Worm (Caenorhabditis elegans) whole organism, L2 larva: Measurements from ENCODE around the gene fbxc-24.
"Not testable (repeated sequence)": the region's sequence is repeated elsewhere in the genome, so short reads cannot be mapped to it uniquely, and the experiment has no call there.

Source experiments
- R02D3.7 ChIP-seq: fragments of 150-350 bp; optimal IDR thresholded peaks from 2 replicates; lab custom pipeline; 2014; ENCODE audit warnings: missing biosample characterization, missing genetic modification characterization
- alr-1 ChIP-seq: fragments of 150-350 bp; optimal IDR thresholded peaks from 2 replicates; lab custom pipeline; 2014; ENCODE audit warnings: missing biosample characterization, missing genetic modification characterization
- ama-1 ChIP-seq: fragments of 150-350 bp; optimal IDR thresholded peaks from 2 replicates; lab custom pipeline; 2018; ENCODE audit warnings: inconsistent platforms
- blmp-1 ChIP-seq: sonication (generic microtip); optimal IDR thresholded peaks from 2 replicates; lab custom pipeline; 2017; ENCODE audit warnings: missing genetic modification characterization, mild to moderate bottlenecking, missing compliant biosample characterization, antibody characterized with exemption, moderate library complexity; ENCODE audit not compliant: insufficient read depth
- ceh-16 ChIP-seq: fragments of 150-350 bp; optimal IDR thresholded peaks from 2 replicates; lab custom pipeline; 2014; ENCODE audit warnings: missing biosample characterization, missing genetic modification characterization
- crh-2 ChIP-seq: sonication (generic microtip); optimal IDR thresholded peaks from 2 replicates; lab custom pipeline; 2017; ENCODE audit warnings: missing biosample characterization, missing genetic modification characterization
- egl-27 ChIP-seq: sonication (generic microtip); optimal IDR thresholded peaks from 3 replicates; lab custom pipeline; 2017; ENCODE audit warnings: missing biosample characterization, missing genetic modification reagents, missing genetic modification characterization
- fos-1 ChIP-seq: fragments of 150-350 bp; optimal IDR thresholded peaks from 2 replicates; lab custom pipeline; 2014; ENCODE audit warnings: missing biosample characterization, missing genetic modification characterization
- gmeb-1 ChIP-seq: fragments of 150-350 bp; optimal IDR thresholded peaks from 2 replicates; lab custom pipeline; 2014; ENCODE audit warnings: missing biosample characterization, missing genetic modification characterization
- lin-13 ChIP-seq: fragments of 150-350 bp; optimal IDR thresholded peaks from 2 replicates; lab custom pipeline; 2014; ENCODE audit warnings: missing biosample characterization, missing genetic modification reagents, missing genetic modification characterization
- lin-39 ChIP-seq: fragments of 150-350 bp; optimal IDR thresholded peaks from 2 replicates; lab custom pipeline; 2014; ENCODE audit warnings: missing biosample characterization, missing genetic modification reagents, missing genetic modification characterization
- mab-5 ChIP-seq: fragments of 150-350 bp; optimal IDR thresholded peaks from 2 replicates; lab custom pipeline; 2014; ENCODE audit warnings: missing biosample characterization, missing genetic modification characterization
- mbf-1 ChIP-seq: sonication (generic microtip); optimal IDR thresholded peaks from 2 replicates; lab custom pipeline; 2017; ENCODE audit warnings: missing biosample characterization, missing genetic modification characterization
- mdl-1 ChIP-seq, 2 experiments: fragments of 150-350 bp in 1 of 2; sonication (generic microtip) in 1 of 2; optimal IDR thresholded peaks; 2 replicates each; lab custom pipeline; 2017; ENCODE audit warnings: missing biosample characterization in 2 of 2, missing genetic modification characterization in 2 of 2
- nhr-10 ChIP-seq: sonication (generic microtip); optimal IDR thresholded peaks from 2 replicates; lab custom pipeline; 2017; ENCODE audit warnings: missing biosample characterization, missing genetic modification characterization
- nhr-11 ChIP-seq: fragments of 150-350 bp; optimal IDR thresholded peaks from 2 replicates; lab custom pipeline; 2014; ENCODE audit warnings: missing biosample characterization, missing genetic modification characterization
- nhr-12 ChIP-seq: fragments of 150-350 bp; optimal IDR thresholded peaks from 2 replicates; lab custom pipeline; 2014; ENCODE audit warnings: missing biosample characterization, missing genetic modification characterization
- nhr-129 ChIP-seq: fragments of 150-350 bp; optimal IDR thresholded peaks from 2 replicates; lab custom pipeline; 2014; ENCODE audit warnings: missing biosample characterization, missing genetic modification characterization
- nhr-23 ChIP-seq: fragments of 150-350 bp; optimal IDR thresholded peaks from 2 replicates; lab custom pipeline; 2014; ENCODE audit warnings: missing biosample characterization, missing genetic modification reagents, missing genetic modification characterization
- nhr-237 ChIP-seq: fragments of 150-350 bp; optimal IDR thresholded peaks from 2 replicates; lab custom pipeline; 2014; ENCODE audit warnings: missing biosample characterization, missing genetic modification characterization
- nhr-25 ChIP-seq: fragments of 150-350 bp; sonication (generic microtip); optimal IDR thresholded peaks from 3 replicates; lab custom pipeline; 2014; ENCODE audit warnings: missing biosample characterization, missing genetic modification characterization
- nhr-6 ChIP-seq: fragments of 150-350 bp; optimal IDR thresholded peaks from 2 replicates; lab custom pipeline; 2014; ENCODE audit warnings: missing biosample characterization, missing genetic modification characterization
- skn-1 ChIP-seq: sonication (generic microtip); optimal IDR thresholded peaks from 2 replicates; lab custom pipeline; 2017; ENCODE audit warnings: missing biosample characterization, missing genetic modification characterization
- sma-3 ChIP-seq: sonication (generic microtip); optimal IDR thresholded peaks from 2 replicates; lab custom pipeline; 2016; ENCODE audit warnings: missing genetic modification reagents, missing genetic modification characterization, missing compliant biosample characterization
- sma-9 ChIP-seq, 2 experiments: fragments of 150-350 bp in 1 of 2; sonication (generic microtip) in 1 of 2; optimal IDR thresholded peaks; 2 replicates each; lab custom pipeline; 2014 to 2016; ENCODE audit warnings: missing genetic modification characterization in 2 of 2, mild to moderate bottlenecking in 1 of 2, missing biosample characterization in 1 of 2, missing compliant biosample characterization in 1 of 2, missing genetic modification reagents in 1 of 2, moderate library complexity in 1 of 2
- unc-39 ChIP-seq: fragments of 150-350 bp; optimal IDR thresholded peaks from 2 replicates; lab custom pipeline; 2014; ENCODE audit warnings: missing biosample characterization, missing genetic modification characterization
- unc-55 ChIP-seq: fragments of 150-350 bp; sonication (generic microtip); optimal IDR thresholded peaks from 3 replicates; lab custom pipeline; 2014; ENCODE audit warnings: missing biosample characterization, missing genetic modification reagents, missing genetic modification characterization
- ztf-11 ChIP-seq: sonication (generic microtip); optimal IDR thresholded peaks from 2 replicates; lab custom pipeline; 2017; ENCODE audit warnings: missing biosample characterization, missing genetic modification characterization

fbxc-24 gene

DNA sequence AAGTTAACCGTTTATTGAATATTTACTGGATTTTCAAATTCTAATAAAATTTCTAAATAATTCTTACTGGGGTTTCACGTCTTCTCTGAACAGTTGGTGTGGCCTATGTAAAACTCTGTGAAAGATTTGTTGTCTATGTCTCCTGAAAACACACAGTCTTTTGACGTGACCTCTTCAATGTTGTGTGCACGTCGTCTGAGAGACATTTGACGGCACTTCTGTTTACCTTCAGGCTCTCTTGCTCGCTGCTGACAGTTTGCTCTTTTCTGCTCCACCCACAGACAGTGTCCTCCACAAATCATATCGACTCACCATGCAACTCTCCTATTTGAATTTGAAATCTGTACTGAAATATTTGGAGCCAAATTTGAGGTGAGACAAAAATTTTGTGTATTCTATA lies 21.4 kb upstream of the fbxc-24 start, which contains the start of gene fbxc-34:
Gene fbxc-34 (plus strand): TSS at position 301 of the 400 bp plus-strand sequence.
- not testable (repeated sequence) for TF ChIP-seq nhr-23, egl-27, nhr-12 (tag; lab: Kevin White, UChicago)

DNA sequence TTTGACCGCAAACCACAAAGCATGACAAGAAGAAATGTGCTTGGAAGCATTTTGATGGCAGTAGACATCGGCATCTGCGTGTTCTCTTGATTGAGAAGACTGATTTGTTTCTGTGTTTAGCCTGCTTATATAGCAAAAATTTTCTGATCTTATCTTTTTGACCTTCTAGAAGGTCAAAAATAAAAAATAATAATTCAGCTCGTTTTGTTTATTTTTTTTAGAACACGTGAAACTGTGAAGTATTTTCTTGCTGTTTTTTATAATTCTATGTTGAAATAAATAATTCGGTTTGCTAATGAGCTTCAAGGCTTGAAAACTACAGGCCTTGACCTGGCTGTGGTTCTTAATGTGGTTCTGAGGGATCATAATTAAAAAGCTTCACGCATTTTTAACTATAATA lies 17.9 kb upstream of the fbxc-24 start, which contains the start of gene R07C3.13:
Gene R07C3.13 (minus strand): TSS at position 101 of the 400 bp plus-strand sequence.
- TF ChIP-seq nhr-10 (tag; lab: Kevin White, UChicago) (no peak), nhr-12 (tag; lab: Kevin White, UChicago) (no peak), blmp-1 (tag; lab: Kevin White, UChicago) (no peak), lin-13 (no peak), ceh-16 (no peak), ztf-11 (tag; lab: Kevin White, UChicago) (no peak), unc-55 (GFP tag; lab: Kevin White, UChicago) (no peak), nhr-129 (tag; lab: Kevin White, UChicago) (no peak), nhr-25 (tag; lab: Kevin White, UChicago) (no peak), ama-1 (lab: Kevin White, UChicago) (no peak), mbf-1 (tag; lab: Kevin White, UChicago) (no peak), nhr-23 (tag; lab: Kevin White, UChicago) (no peak), fos-1 (tag; lab: Kevin White, UChicago) (no peak), alr-1 (tag; lab: Kevin White, UChicago) (no peak), sma-9 (GFP tag; optimal IDR thresholded peaks at IDR 0.05; lab: Kevin White, UChicago) (no peak), sma-9 (tag; optimal IDR thresholded peaks at IDR 0.05; lab: Kevin White, UChicago) (no peak), nhr-11 (tag; lab: Kevin White, UChicago) (no peak), nhr-6 (tag; lab: Kevin White, UChicago) (no peak)

DNA sequence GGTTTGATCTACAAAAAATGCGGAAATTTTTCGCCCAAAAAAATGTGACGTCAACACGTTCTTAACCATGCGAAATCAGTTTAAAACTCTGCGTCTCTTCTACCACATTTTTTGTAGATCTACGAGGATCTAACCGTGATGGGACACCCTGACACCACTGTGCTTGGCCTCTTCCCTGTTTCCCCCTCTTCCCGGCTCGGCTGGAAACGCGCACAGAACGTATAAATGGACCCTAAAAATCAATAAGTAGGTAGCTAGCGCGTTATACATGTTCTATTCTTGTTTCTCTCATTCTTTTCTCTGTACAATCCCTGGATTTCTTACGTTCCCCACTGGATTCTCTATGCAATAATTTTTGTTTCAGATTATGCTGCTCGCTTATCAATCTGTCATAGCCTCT lies 14.1 kb upstream of the fbxc-24 start, which contains the start of gene fbxc-28:
Gene fbxc-28 (plus strand): TSS at position 301 of the 400 bp plus-strand sequence.
- TF ChIP-seq skn-1 (no peak), alr-1 (tag; lab: Kevin White, UChicago) (no peak), nhr-10 (tag; lab: Kevin White, UChicago) (no peak), mab-5 (no peak), unc-55 (GFP tag; lab: Kevin White, UChicago) (no peak)

DNA sequence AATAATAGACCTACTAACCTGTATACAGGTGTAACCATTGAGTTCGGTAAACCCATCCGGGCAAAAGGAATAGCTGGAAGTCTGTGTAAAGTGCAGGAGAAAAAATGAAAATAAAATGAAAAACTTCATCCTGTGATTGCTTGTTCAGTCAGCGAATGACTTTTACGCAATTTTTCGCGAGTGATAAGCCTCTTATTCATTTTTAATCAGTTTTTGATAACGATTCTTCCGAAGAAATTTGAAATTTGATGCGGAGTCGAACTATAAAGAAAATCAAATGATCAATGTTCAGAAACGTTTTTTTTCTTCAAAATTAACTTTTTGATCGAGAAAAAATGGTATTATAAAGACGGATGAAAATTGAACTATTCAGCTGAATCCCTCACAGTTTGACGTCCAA lies 13.3 kb upstream of the fbxc-24 start:
- no peak for TF ChIP-seq unc-55 (GFP tag; lab: Kevin White, UChicago)
- TF ChIP-seq fos-1 (tag; lab: Kevin White, UChicago), result peak; percentile 84

DNA sequence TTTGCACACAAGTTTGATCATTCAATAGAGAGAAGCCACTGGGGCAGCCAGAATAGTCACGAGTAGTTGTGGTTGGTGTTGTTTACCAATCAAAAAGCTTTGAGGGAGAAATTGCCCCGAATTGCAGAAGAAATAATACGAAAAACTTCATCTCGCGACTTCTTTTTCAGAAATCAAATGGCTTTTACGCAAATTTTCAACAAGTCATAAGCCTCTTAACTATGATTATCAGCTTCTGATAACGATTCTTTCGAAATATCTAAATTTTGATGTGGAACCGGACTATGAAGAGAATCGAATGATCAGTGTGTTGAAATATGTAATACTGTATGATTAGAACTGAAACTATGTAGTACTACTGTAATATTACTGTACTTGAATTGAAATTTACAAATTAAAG lies 10.9 kb upstream of the fbxc-24 start:
- TF ChIP-seq R02D3.7 (tag; lab: Kevin White, UChicago), result no peak
- TF ChIP-seq nhr-237 (tag; lab: Kevin White, UChicago), result no peak
- TF ChIP-seq ama-1 (lab: Kevin White, UChicago), result no peak
- TF ChIP-seq, all 48 proteins: peak for 0

DNA sequence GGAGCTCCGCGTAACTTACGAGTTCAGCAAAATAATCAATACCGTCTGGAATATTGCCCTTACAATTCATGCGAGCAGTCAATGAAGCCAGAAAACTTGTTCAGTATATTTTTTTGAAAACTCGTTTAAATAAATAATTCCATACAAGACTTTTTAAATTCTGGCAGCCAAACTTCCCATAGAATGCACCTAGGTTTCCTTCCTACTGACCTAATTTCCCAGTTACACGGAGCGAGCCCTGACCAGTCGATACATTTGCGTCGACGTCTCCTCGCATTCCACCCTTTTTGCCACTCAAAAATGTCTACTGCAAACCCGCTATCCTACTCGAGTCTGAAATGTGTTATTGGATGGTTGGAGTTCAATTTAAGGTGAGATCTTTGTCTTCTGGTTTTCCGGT lies 7.9 kb upstream of the fbxc-24 start, which contains the start of gene fbxc-30:
Gene fbxc-30 (plus strand): TSS at position 301 of the 400 bp plus-strand sequence.
- TF ChIP-seq unc-39 (tag; lab: Kevin White, UChicago), result no peak
- TF ChIP-seq, all 48 proteins: peak for 0

DNA sequence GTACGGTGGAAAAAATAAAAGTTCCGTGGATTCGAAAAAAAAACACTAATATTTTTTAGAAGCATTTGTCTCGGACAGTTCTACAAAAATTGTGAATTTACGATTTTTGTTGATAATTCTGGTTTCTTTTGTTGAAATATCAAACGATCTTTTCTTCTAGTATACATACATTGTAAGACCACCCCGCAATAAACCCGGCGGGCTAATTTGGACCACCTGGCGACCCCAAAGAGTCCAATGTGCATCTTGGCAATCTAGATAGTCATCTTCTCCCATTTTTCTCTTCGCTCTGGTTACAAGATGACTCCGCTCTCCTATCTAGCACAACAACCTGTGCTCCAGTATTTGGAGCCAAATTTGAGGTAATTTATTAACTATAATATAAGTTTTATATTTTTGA lies 6.3 kb upstream of the fbxc-24 start, which contains the start of gene fbxc-29:
Gene fbxc-29 (plus strand): TSS at position 301 of the 400 bp plus-strand sequence.
- TF ChIP-seq nhr-129 (tag; lab: Kevin White, UChicago), result no peak
- TF ChIP-seq mdl-1 (tag; optimal IDR thresholded peaks at IDR 0.05; lab: Kevin White, UChicago), result no peak
- TF ChIP-seq nhr-10 (tag; lab: Kevin White, UChicago), result no peak

DNA sequence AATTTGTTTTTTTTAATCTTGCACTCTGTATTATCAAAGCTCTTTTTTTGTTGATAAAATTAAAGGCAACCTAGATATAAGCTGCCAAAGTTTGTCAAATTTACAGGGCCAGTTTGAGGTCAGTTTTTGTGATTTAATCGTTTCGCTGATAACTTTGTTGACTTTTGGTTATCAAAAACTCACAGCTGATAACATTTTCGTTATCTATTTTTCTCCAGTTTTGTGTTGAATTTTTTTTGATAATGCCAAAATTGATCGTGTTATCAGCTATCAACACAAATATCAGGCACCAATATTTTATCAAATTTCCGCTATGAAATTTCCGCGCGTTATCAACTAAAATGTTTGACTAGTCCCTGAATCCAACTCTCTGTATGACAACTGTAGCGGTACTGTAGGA lies 5.8 kb upstream of the fbxc-24 start:
- TF ChIP-seq lin-39 (tag; lab: Kevin White, UChicago) (no peak), crh-2 (peak; percentile 30), sma-9 (GFP tag; optimal IDR thresholded peaks at IDR 0.05; lab: Kevin White, UChicago) (peak; percentile 55), sma-9 (tag; optimal IDR thresholded peaks at IDR 0.05; lab: Kevin White, UChicago) (no peak), fos-1 (tag; lab: Kevin White, UChicago) (peak; percentile 99), gmeb-1 (tag; lab: Kevin White, UChicago) (peak; percentile 59), egl-27 (tag; lab: Kevin White, UChicago) (peak; percentile 85), nhr-12 (tag; lab: Kevin White, UChicago) (no peak), sma-3 (GFP tag; lab: Kevin White, UChicago) (peak; percentile 26)
